Worm (Caenorhabditis elegans): ENCODE results near the gene C23G10.5.

DNA sequence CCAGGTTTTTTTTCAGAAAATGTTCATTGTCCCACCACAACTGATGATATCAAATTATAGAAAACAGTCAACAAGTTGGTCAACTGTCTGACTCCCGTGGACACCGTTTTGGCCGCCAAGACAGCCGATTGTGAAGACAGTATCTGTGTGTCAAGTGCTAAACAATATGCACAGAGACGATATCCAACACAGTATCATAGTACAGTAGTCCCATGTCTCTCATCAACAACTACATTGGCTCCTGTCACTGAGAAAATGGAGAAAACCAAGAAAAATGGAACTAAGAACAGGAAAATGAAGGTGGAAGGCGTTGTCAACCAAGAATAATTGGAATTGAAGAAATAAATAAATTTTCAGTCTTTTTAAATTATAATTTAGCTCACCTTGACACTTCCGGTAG lies 42.2 kb upstream of the C23G10.5 start:
- TF ChIP-seq zag-1 (tag; optimal IDR thresholded peaks at IDR 0.05), result no peak
- no peak for TF ChIP-seq elt-3 (tag; optimal IDR thresholded peaks at IDR 0.05)
- no peak for TF ChIP-seq snpc-4 (tag; optimal IDR thresholded peaks at IDR 0.05)
- no peak for TF ChIP-seq mdl-1 (tag; optimal IDR thresholded peaks at IDR 0.05)
- no peak for TF ChIP-seq R02D3.7 (tag; optimal IDR thresholded peaks at IDR 0.05)

All from whole organism, L3 larva.